Fruit fly (Drosophila melanogaster) whole organism, wandering third instar larva: ENCODE results near the gene Rab3-GEF.

Source experiments
- Dfd ChIP-seq: fragments of >200 bp; optimal IDR thresholded peaks from 2 replicates; lab custom pipeline; 2017; ENCODE audit warnings: missing biosample characterization, missing genetic modification characterization
- GATAd ChIP-seq: sonication (Bioruptor generic); optimal IDR thresholded peaks from 2 replicates; lab custom pipeline; 2016; ENCODE audit warnings: missing biosample characterization, missing genetic modification characterization
- Hr78 ChIP-seq: fragments of >200 bp; optimal IDR thresholded peaks from 2 replicates; lab custom pipeline; 2017; ENCODE audit warnings: missing biosample characterization, missing genetic modification characterization
- lola ChIP-seq: fragments of >200 bp; optimal IDR thresholded peaks from 2 replicates; lab custom pipeline; 2017; ENCODE audit warnings: missing biosample characterization, missing genetic modification characterization
- sage ChIP-seq: fragments of 200-800 bp; sonication (Bioruptor generic); optimal IDR thresholded peaks from 2 replicates; lab custom pipeline; 2016; ENCODE audit warnings: missing biosample characterization, mild to moderate bottlenecking, missing genetic modification characterization

- TF ChIP-seq lola (no peak), GATAd (GFP tag; lab: Kevin White, UChicago) (no peak), sage (no peak), Hr78 (GFP tag; lab: Kevin White, UChicago) (no peak), Dfd (no peak)
Measured at dm6 chrX:15116397-15116796, 26.9 kb downstream of the Rab3-GEF start, which contains the start of gene Cyp4s3.
